Worm (Caenorhabditis elegans): ENCODE results near the gene rpl-29.

- no peak for TF ChIP-seq tbx-11 (GFP tag; IDR thresholded peaks at IDR 0.05)
- TF ChIP-seq hmbx-1 (tag; optimal IDR thresholded peaks at IDR 0.05), result no peak
- TF ChIP-seq flt-1 (GFP tag; IDR thresholded peaks at IDR 0.05), result no peak
- no peak for TF ChIP-seq B0310.2 (tag; optimal IDR thresholded peaks at IDR 0.05)
- no peak for TF ChIP-seq ama-1 (optimal IDR thresholded peaks at IDR 0.05)
- TF ChIP-seq tra-4 (tag; optimal IDR thresholded peaks at IDR 0.05), result no peak
- no peak for TF ChIP-seq tbx-37 (GFP tag; conservative IDR thresholded peaks at IDR 0.05)
- TF ChIP-seq ets-7 (tag; optimal IDR thresholded peaks at IDR 0.05), result no peak
- no peak for TF ChIP-seq aly-1 (tag; optimal IDR thresholded peaks at IDR 0.05)
- TF ChIP-seq scrt-1 (GFP tag; IDR thresholded peaks at IDR 0.05), result no peak
Measured at ce11 chrIV:13902774-13903173, 20.7 kb downstream of the rpl-29 start, which contains the start of gene Y37A1A.3.
